Fruit fly (Drosophila melanogaster) Kc167 (cell line): ENCODE results near the gene Gr64f.

Source experiments
- h ChIP-seq: fragments of >200 bp; optimal IDR thresholded peaks from 3 replicates; lab custom pipeline; 2018; ENCODE audit warnings: missing external identifiers
- psq ChIP-seq: fragments of >200 bp; optimal IDR thresholded peaks from 2 replicates; lab custom pipeline; 2017; ENCODE audit warnings: missing external identifiers
- ttk ChIP-seq: sonication (Bioruptor generic); optimal IDR thresholded peaks from 2 replicates; lab custom pipeline; 2017; ENCODE audit warnings: missing external identifiers

DNA sequence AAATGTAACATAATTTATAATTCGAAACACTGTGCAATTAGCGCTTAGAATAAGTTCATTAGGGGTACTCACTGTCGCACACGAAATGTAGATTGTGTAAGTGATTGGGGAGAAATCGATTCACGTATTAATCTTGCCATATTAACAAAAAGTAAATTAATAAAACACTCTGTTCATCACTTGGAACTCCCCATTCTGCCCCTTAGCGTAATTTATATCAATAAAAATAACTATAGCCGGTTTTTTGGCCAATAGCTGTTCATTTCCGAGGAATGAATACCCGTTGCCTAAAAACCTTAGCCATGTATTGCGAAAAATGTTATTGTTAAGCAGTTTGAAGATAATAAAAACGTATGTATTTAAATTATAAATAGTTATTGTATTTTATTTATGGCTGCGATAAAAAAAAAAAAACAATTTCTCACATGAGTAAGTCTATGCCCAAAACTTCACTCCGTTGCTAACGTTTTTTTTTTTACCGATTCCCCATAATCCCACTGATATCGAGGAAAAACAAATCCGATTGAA lies 23.8 kb downstream of the Gr64f start, which contains the start of gene Ugt305A1:
- TF ChIP-seq psq (lab: Kevin White, UChicago) (no peak), h (lab: Kevin White, UChicago) (no peak), ttk (lab: Kevin White, UChicago) (no peak)
